Fruit fly (Drosophila melanogaster): ENCODE results near the gene TfIIEbeta.

The TfIIEbeta gene

dm6 chr3L:4239442-4240322 lies 47.2 kb upstream of the TfIIEbeta start, which contains the start of gene Sqor (continued):
- TF ChIP-seq CG12104 (GFP tag; optimal IDR thresholded peaks at IDR 0.05) (peak; percentile 74), kah (GFP tag; optimal IDR thresholded peaks at IDR 0.05) (peak; percentile 44), sens-2 (GFP tag; IDR thresholded peaks at IDR 0.05) (peak; percentile 37; the same call in 1 of the 2 replicates), insv (GFP tag; optimal IDR thresholded peaks at IDR 0.05) (peak in 1 of 2 experiments; percentile 21), CG6765 (GFP tag; optimal IDR thresholded peaks at IDR 0.05) (peak; percentile 86), CG11696 (GFP tag; IDR thresholded peaks at IDR 0.05) (peak; percentile 58; the same call in 1 of the 2 replicates), CG2712 (tag; optimal IDR thresholded peaks at IDR 0.05) (peak; percentile 79), CG11093 (GFP tag; IDR thresholded peaks at IDR 0.05) (peak; percentile 57; the same call in 1 of the 3 replicates), Dad (GFP tag; optimal IDR thresholded peaks at IDR 0.05) (peak; percentile 77), Hr39 (optimal IDR thresholded peaks at IDR 0.05) (no peak), p53 (GFP tag; optimal IDR thresholded peaks at IDR 0.05) (peak; percentile 79), CG12155 (GFP tag; optimal IDR thresholded peaks at IDR 0.05) (peak; percentile 66), CG9727 (GFP tag; optimal IDR thresholded peaks at IDR 0.05) (peak; percentile 87), CG4328 (GFP tag; optimal IDR thresholded peaks at IDR 0.05) (peak; percentile 72), CG3726 (GFP tag; IDR thresholded peaks at IDR 0.05) (peak; percentile 76; the same call in 2 of the 3 replicates), CG1832 (GFP tag; optimal IDR thresholded peaks at IDR 0.05) (no peak), ase (GFP tag; IDR thresholded peaks at IDR 0.05) (peak; percentile 76; the same call in 2 of the 3 replicates), CG3838 (GFP tag; optimal IDR thresholded peaks at IDR 0.05) (peak; percentile 52), gt (GFP tag; IDR thresholded peaks at IDR 0.05) (no peak), corto (GFP tag; optimal IDR thresholded peaks at IDR 0.05) (peak; percentile 83), ttk (GFP tag; IDR thresholded peaks at IDR 0.05) (peak; percentile 65), Hmr (GFP tag; optimal IDR thresholded peaks at IDR 0.05) (peak; percentile 89), phol (tag; optimal IDR thresholded peaks at IDR 0.05) (peak; percentile 74), Bgb (GFP tag; IDR thresholded peaks at IDR 0.05; ENCODE audit: partially characterized antibody) (peak; percentile 36; the same call in 1 of the 2 replicates), gro (GFP tag; optimal IDR thresholded peaks at IDR 0.05) (peak; percentile 91), Dbx (GFP tag; IDR thresholded peaks at IDR 0.05) (peak; percentile 73), CG10147 (GFP tag; optimal IDR thresholded peaks at IDR 0.05) (peak; percentile 91), z (GFP tag; IDR thresholded peaks at IDR 0.05) (no peak), CG16815 (GFP tag; optimal IDR thresholded peaks at IDR 0.05) (peak; percentile 77), Oli (tag; optimal IDR thresholded peaks at IDR 0.05) (peak; percentile 87), disco-r (GFP tag; optimal IDR thresholded peaks at IDR 0.05) (peak; percentile 85), CG11723 (GFP tag; optimal IDR thresholded peaks at IDR 0.05) (peak; percentile 82), chn (GFP tag; optimal IDR thresholded peaks at IDR 0.05) (peak; percentile 81), Xrp1 (GFP tag; IDR thresholded peaks at IDR 0.05) (peak; percentile 31; the same call in 1 of the 2 replicates), CG10321 (GFP tag; IDR thresholded peaks at IDR 0.05) (peak; percentile 57; the same call in 1 of the 2 replicates), zen2 (GFP tag; IDR thresholded peaks at IDR 0.05; ENCODE audit: partially characterized antibody) (no peak), br (optimal IDR thresholded peaks at IDR 0.05) (no peak), CG7556 (GFP tag; optimal IDR thresholded peaks at IDR 0.05) (peak; percentile 95), emc (GFP tag; optimal IDR thresholded peaks at IDR 0.05) (peak; percentile 71), CG32772 (GFP tag; IDR thresholded peaks at IDR 0.05) (peak; percentile 72), CG31365 (tag; optimal IDR thresholded peaks at IDR 0.05) (peak; percentile 41), CG18599 (GFP tag; optimal IDR thresholded peaks at IDR 0.05) (peak; percentile 88), CG8944 (GFP tag; optimal IDR thresholded peaks at IDR 0.05) (peak; percentile 81), ac (GFP tag; optimal IDR thresholded peaks at IDR 0.05) (no peak), NC2β (GFP tag; optimal IDR thresholded peaks at IDR 0.05) (peak; percentile 64), trem (tag; optimal IDR thresholded peaks at IDR 0.05) (peak; percentile 30), CG10543 (GFP tag; optimal IDR thresholded peaks at IDR 0.05) (peak; percentile 92), ATbp (GFP tag; optimal IDR thresholded peaks at IDR 0.05) (peak; percentile 73), CG16813 (GFP tag; IDR thresholded peaks at IDR 0.05; ENCODE audit: partially characterized antibody) (no peak)
